Worm (Caenorhabditis elegans) whole organism, L3 larva: ENCODE results near the gene Y71H10B.1.

Source experiments
- R02D3.7 ChIP-seq: fragments of 150-350 bp; optimal IDR thresholded peaks from 2 replicates; lab custom pipeline; 2014; ENCODE audit warnings: missing biosample characterization, missing genetic modification characterization
- ZK546.5 ChIP-seq: sonication (generic microtip); optimal IDR thresholded peaks from 2 replicates; lab custom pipeline; 2017; ENCODE audit warnings: missing biosample characterization, missing genetic modification characterization
- aly-2 ChIP-seq: fragments of 150-350 bp; optimal IDR thresholded peaks from 2 replicates; lab custom pipeline; 2014; ENCODE audit warnings: missing biosample characterization, missing genetic modification characterization
- ama-1 ChIP-seq: fragments of 150-350 bp; optimal IDR thresholded peaks from 2 replicates; lab custom pipeline; 2018
- ceh-16 ChIP-seq: sonication (generic microtip); optimal IDR thresholded peaks from 2 replicates; lab custom pipeline; 2017; ENCODE audit warnings: missing biosample characterization, missing genetic modification characterization
- ceh-28 ChIP-seq: fragments of 150-350 bp; optimal IDR thresholded peaks from 2 replicates; lab custom pipeline; 2014; ENCODE audit warnings: missing biosample characterization, missing genetic modification reagents, missing genetic modification characterization
- ceh-82 ChIP-seq: fragments of 150-350 bp; optimal IDR thresholded peaks from 2 replicates; lab custom pipeline; 2014; ENCODE audit warnings: missing biosample characterization, missing genetic modification characterization
- ceh-9 ChIP-seq: sonication (generic microtip); optimal IDR thresholded peaks from 2 replicates; lab custom pipeline; 2018; ENCODE audit warnings: missing biosample characterization, missing genetic modification characterization
- daf-12 ChIP-seq: fragments of 150-350 bp; optimal IDR thresholded peaks from 2 replicates; lab custom pipeline; 2014; ENCODE audit warnings: missing biosample characterization, missing genetic modification reagents, missing genetic modification characterization
- egl-27 ChIP-seq: sonication (generic microtip); optimal IDR thresholded peaks from 4 replicates; lab custom pipeline; 2017; ENCODE audit warnings: missing biosample characterization, missing genetic modification reagents, missing genetic modification characterization
- egl-5 ChIP-seq: fragments of 150-350 bp; optimal IDR thresholded peaks from 2 replicates; lab custom pipeline; 2017; ENCODE audit warnings: missing biosample characterization, missing genetic modification reagents, missing genetic modification characterization, inconsistent platforms
- elt-1 ChIP-seq: fragments of 150-350 bp; optimal IDR thresholded peaks from 2 replicates; lab custom pipeline; 2014; ENCODE audit warnings: missing biosample characterization, missing genetic modification characterization
- elt-2 ChIP-seq: sonication (generic microtip); optimal IDR thresholded peaks from 2 replicates; lab custom pipeline; 2016; ENCODE audit warnings: missing genetic modification reagents, mild to moderate bottlenecking, missing genetic modification characterization, missing compliant biosample characterization
- elt-3 ChIP-seq, 3 experiments: fragments of 150-350 bp in 1 of 3; sonication (generic microtip) in 2 of 3; optimal IDR thresholded peaks; 2 replicates in 2 of 3; 4 replicates in 1 of 3; lab custom pipeline; 2014 to 2017; ENCODE audit warnings: missing biosample characterization in 3 of 3, missing genetic modification characterization in 3 of 3
- eor-1 ChIP-seq, 2 experiments: fragments of 150-350 bp; optimal IDR thresholded peaks; 2 replicates each; lab custom pipeline; 2014 to 2018; ENCODE audit warnings: missing biosample characterization in 2 of 2, missing genetic modification characterization in 2 of 2
- fkh-10 ChIP-seq: sonication (generic microtip); optimal IDR thresholded peaks from 2 replicates; lab custom pipeline; 2017; ENCODE audit warnings: missing biosample characterization, missing genetic modification reagents, missing genetic modification characterization
- fkh-2 ChIP-seq: fragments of 150-350 bp; optimal IDR thresholded peaks from 2 replicates; lab custom pipeline; 2014; ENCODE audit warnings: missing biosample characterization, missing genetic modification reagents, missing genetic modification characterization
- fos-1 ChIP-seq: fragments of 150-350 bp; optimal IDR thresholded peaks from 2 replicates; lab custom pipeline; 2014; ENCODE audit warnings: missing biosample characterization, missing genetic modification characterization
- hmg-11 ChIP-seq: sonication (generic microtip); optimal IDR thresholded peaks from 2 replicates; lab custom pipeline; 2016; ENCODE audit warnings: missing genetic modification characterization, missing compliant biosample characterization
- jun-1 ChIP-seq: fragments of 150-350 bp; optimal IDR thresholded peaks from 2 replicates; lab custom pipeline; 2014; ENCODE audit warnings: missing biosample characterization, missing genetic modification reagents, missing genetic modification characterization
- lin-15B ChIP-seq: fragments of 150-350 bp; optimal IDR thresholded peaks from 2 replicates; lab custom pipeline; 2014; ENCODE audit warnings: missing biosample characterization, missing genetic modification characterization
- lin-39 ChIP-seq: fragments of 150-350 bp; optimal IDR thresholded peaks from 2 replicates; lab custom pipeline; 2018; ENCODE audit warnings: missing biosample characterization, missing genetic modification reagents, missing genetic modification characterization
- lsy-12 ChIP-seq: sonication (generic microtip); optimal IDR thresholded peaks from 2 replicates; lab custom pipeline; 2016; ENCODE audit warnings: mild to moderate bottlenecking, missing genetic modification characterization, missing compliant biosample characterization
- mdl-1 ChIP-seq: fragments of 150-350 bp; optimal IDR thresholded peaks from 2 replicates; lab custom pipeline; 2014; ENCODE audit warnings: missing biosample characterization, missing genetic modification characterization
- mml-1 ChIP-seq: fragments of 150-350 bp; sonication (generic microtip); optimal IDR thresholded peaks from 3 replicates; lab custom pipeline; 2014; ENCODE audit warnings: missing biosample characterization, missing genetic modification characterization
- nfya-1 ChIP-seq: sonication (generic microtip); optimal IDR thresholded peaks from 2 replicates; lab custom pipeline; 2017; ENCODE audit warnings: missing genetic modification characterization, mild to moderate bottlenecking, missing compliant biosample characterization, antibody characterized with exemption, moderate library complexity; ENCODE audit not compliant: insufficient read depth
- nhr-11 ChIP-seq: fragments of 150-350 bp; optimal IDR thresholded peaks from 2 replicates; lab custom pipeline; 2014; ENCODE audit warnings: missing biosample characterization, missing genetic modification characterization
- nhr-12 ChIP-seq: fragments of 150-350 bp; optimal IDR thresholded peaks from 2 replicates; lab custom pipeline; 2014; ENCODE audit warnings: missing biosample characterization, missing genetic modification characterization
- nhr-23 ChIP-seq: fragments of 150-350 bp; optimal IDR thresholded peaks from 2 replicates; lab custom pipeline; 2014; ENCODE audit warnings: missing biosample characterization, missing genetic modification reagents, missing genetic modification characterization
- nhr-237 ChIP-seq: fragments of 150-350 bp; optimal IDR thresholded peaks from 2 replicates; lab custom pipeline; 2014; ENCODE audit warnings: missing biosample characterization, missing genetic modification characterization
- nhr-25 ChIP-seq: sonication (generic microtip); optimal IDR thresholded peaks from 2 replicates; lab custom pipeline; 2017; ENCODE audit warnings: missing biosample characterization, missing genetic modification characterization
- nhr-28 ChIP-seq: fragments of 150-350 bp; optimal IDR thresholded peaks from 2 replicates; lab custom pipeline; 2014; ENCODE audit warnings: missing biosample characterization, missing genetic modification characterization
- nhr-43 ChIP-seq: sonication (generic microtip); optimal IDR thresholded peaks from 2 replicates; lab custom pipeline; 2016; ENCODE audit warnings: mild to moderate bottlenecking, missing genetic modification characterization, missing compliant biosample characterization; ENCODE audit not compliant: poor library complexity, severe bottlenecking
- nhr-67 ChIP-seq: fragments of 150-350 bp; optimal IDR thresholded peaks from 2 replicates; lab custom pipeline; 2014; ENCODE audit warnings: missing biosample characterization, missing genetic modification characterization
- nhr-76 ChIP-seq: fragments of 150-350 bp; sonication (generic microtip); optimal IDR thresholded peaks from 5 replicates; lab custom pipeline; 2014; ENCODE audit warnings: missing biosample characterization, missing genetic modification characterization
- nhr-77 ChIP-seq: fragments of 150-350 bp; optimal IDR thresholded peaks from 2 replicates; lab custom pipeline; 2014; ENCODE audit warnings: missing biosample characterization, missing genetic modification characterization
- pha-4 ChIP-seq: fragments of 150-350 bp; optimal IDR thresholded peaks from 2 replicates; lab custom pipeline; 2014; ENCODE audit warnings: missing biosample characterization, missing genetic modification reagents, missing genetic modification characterization
- pqm-1 ChIP-seq: fragments of 150-350 bp; optimal IDR thresholded peaks from 2 replicates; lab custom pipeline; 2017; ENCODE audit warnings: missing biosample characterization, missing genetic modification characterization, inconsistent platforms
- sea-2 ChIP-seq: fragments of 150-350 bp; sonication (generic microtip); optimal IDR thresholded peaks from 4 replicates; lab custom pipeline; 2014; ENCODE audit warnings: missing biosample characterization, missing genetic modification reagents, missing genetic modification characterization
- skn-1 ChIP-seq: fragments of 150-350 bp; optimal IDR thresholded peaks from 2 replicates; lab custom pipeline; 2014; ENCODE audit warnings: missing biosample characterization, missing genetic modification characterization
- snpc-4 ChIP-seq: fragments of 150-350 bp; optimal IDR thresholded peaks from 2 replicates; lab custom pipeline; 2014; ENCODE audit warnings: missing biosample characterization, missing genetic modification characterization
- tbx-2 ChIP-seq: sonication (generic microtip); optimal IDR thresholded peaks from 2 replicates; lab custom pipeline; 2016; ENCODE audit warnings: mild to moderate bottlenecking, missing genetic modification characterization, missing compliant biosample characterization
- unc-39 ChIP-seq: sonication (generic microtip); optimal IDR thresholded peaks from 4 replicates; lab custom pipeline; 2017; ENCODE audit warnings: missing biosample characterization, missing genetic modification characterization
- unc-62 ChIP-seq: fragments of 150-350 bp; sonication (generic microtip); optimal IDR thresholded peaks from 4 replicates; lab custom pipeline; 2014; ENCODE audit warnings: missing biosample characterization, missing genetic modification reagents, missing genetic modification characterization
- zag-1 ChIP-seq: fragments of 150-350 bp; optimal IDR thresholded peaks from 2 replicates; lab custom pipeline; 2014; ENCODE audit warnings: missing biosample characterization, missing genetic modification characterization
- ztf-11 ChIP-seq: fragments of 150-350 bp; optimal IDR thresholded peaks from 2 replicates; lab custom pipeline; 2014; ENCODE audit warnings: missing biosample characterization, missing genetic modification characterization
- ztf-4 ChIP-seq: fragments of 150-350 bp; optimal IDR thresholded peaks from 2 replicates; lab custom pipeline; 2014; ENCODE audit warnings: missing biosample characterization, missing genetic modification characterization

Gene Y71H10B.1

ce11 chrX:2809611-2810010, 30.5 kb downstream of the Y71H10B.1 start, which contains the start of gene C14A11.9:
Gene C14A11.9 (minus strand): TSS chrX:2809637.
- TF ChIP-seq nhr-76 (tag; lab: Kevin White, UChicago) (no peak), unc-39 (tag; lab: Kevin White, UChicago) (no peak), elt-3 (tag; optimal IDR thresholded peaks at IDR 0.05; lab: Kevin White, UChicago) (no peak), jun-1 (tag; lab: Kevin White, UChicago) (peak; percentile 91), ceh-9 (no peak), elt-2 (tag; lab: Kevin White, UChicago) (peak; percentile 76), eor-1 (tag; optimal IDR thresholded peaks at IDR 0.05; lab: Kevin White, UChicago) (no peak), nhr-23 (tag; lab: Kevin White, UChicago) (peak; percentile 89), fos-1 (tag; lab: Kevin White, UChicago) (no peak), R02D3.7 (peak; percentile 57), aly-2 (tag; lab: Kevin White, UChicago) (no peak), egl-27 (tag; lab: Kevin White, UChicago) (peak; percentile 45), hmg-11 (tag; lab: Kevin White, UChicago) (peak; percentile 98), ztf-4 (tag; lab: Kevin White, UChicago) (no peak), ceh-16 (tag; lab: Kevin White, UChicago) (no peak), fkh-10 (GFP tag; lab: Kevin White, UChicago) (peak; percentile 94), nhr-77 (tag; lab: Kevin White, UChicago) (peak; percentile 27), nhr-28 (no peak), ama-1 (lab: Kevin White, UChicago) (no peak), sea-2 (no peak), nhr-43 (tag; lab: Kevin White, UChicago) (peak; percentile 92), snpc-4 (tag; lab: Kevin White, UChicago) (peak; percentile 78), mml-1 (tag; lab: Kevin White, UChicago) (no peak), elt-1 (peak; percentile 16), lsy-12 (tag; lab: Kevin White, UChicago) (peak; percentile 85), skn-1 (tag; lab: Kevin White, UChicago) (peak; percentile 90), tbx-2 (tag; lab: Kevin White, UChicago) (peak; percentile 92), nhr-12 (no peak), unc-62 (GFP tag; lab: Kevin White, UChicago) (no peak), pqm-1 (peak; percentile 58), ceh-82 (tag; lab: Kevin White, UChicago) (peak; percentile 78), egl-5 (peak; percentile 81), nhr-237 (no peak), nhr-11 (tag; lab: Kevin White, UChicago) (peak; percentile 57), ztf-11 (tag; lab: Kevin White, UChicago) (no peak), zag-1 (tag; lab: Kevin White, UChicago) (peak; percentile 61), fkh-2 (no peak), pha-4 (tag; lab: Kevin White, UChicago) (peak; percentile 82), nfya-1 (tag; lab: Kevin White, UChicago) (peak; percentile 90), lin-39 (tag; lab: Kevin White, UChicago) (peak; percentile 95), mdl-1 (tag; lab: Kevin White, UChicago) (no peak), ZK546.5 (peak; percentile 6), daf-12 (tag; lab: Kevin White, UChicago) (no peak), ceh-28 (peak; percentile 82), lin-15B (peak; percentile 78), nhr-67 (tag; lab: Kevin White, UChicago) (no peak), nhr-25 (tag; lab: Kevin White, UChicago) (peak; percentile 59)
